Fruit fly (Drosophila melanogaster) whole organism, embryonic: ENCODE measurements around the gene nSMase.

Experiments used
- CG18262 ChIP-seq: fragments of 200-800 bp; optimal IDR thresholded peaks from 3 replicates; lab custom pipeline; 2019; ENCODE audit warnings: missing biosample characterization, mild to moderate bottlenecking, missing genetic modification characterization, moderate library complexity
- CG3065 ChIP-seq: fragments of 200-800 bp; sonication (Bioruptor generic); optimal IDR thresholded peaks from 2 replicates; lab custom pipeline; 2016; ENCODE audit warnings: missing biosample characterization, missing genetic modification characterization
- CoRest ChIP-seq: fragments of 200-800 bp; sonication (Bioruptor generic); optimal IDR thresholded peaks from 3 replicates; lab custom pipeline; 2018; ENCODE audit warnings: missing biosample characterization, mild to moderate bottlenecking, missing genetic modification characterization, moderate library complexity
- Trl ChIP-seq, 3 experiments: fragments of >200 bp in 2 of 3; fragments of 200-800 bp in 1 of 3; sonication (Bioruptor generic) in 1 of 3; optimal IDR thresholded peaks; 2 replicates in 1 of 3; 3 replicates in 2 of 3; lab custom pipeline; 2016 to 2017; ENCODE audit warnings: missing biosample characterization in 1 of 3, missing genetic modification characterization in 1 of 3
- vfl ChIP-seq: fragments of 200-800 bp; sonication (Bioruptor generic); optimal IDR thresholded peaks from 2 replicates; lab custom pipeline; 2016; ENCODE audit warnings: missing biosample characterization, missing genetic modification characterization

dm6 chr3L:3241368-3241640 lies 22.3 kb downstream of the nSMase start:
- TF ChIP-seq Trl (optimal IDR thresholded peaks at IDR 0.05; lab: Kevin White, UChicago) (no peak), Trl (GFP tag; optimal IDR thresholded peaks at IDR 0.05; lab: Kevin White, UChicago) (no peak), vfl (no peak), CG3065 (GFP tag; lab: Kevin White, UChicago) (no peak), CoRest (tag; lab: Kevin White, UChicago) (no peak), CG18262 (tag; lab: Kevin White, UChicago) (no peak)
